Worm (Caenorhabditis elegans) whole organism, L1 larva: ENCODE data around the gene let-711.
"Not testable (repeated sequence)": the region's sequence is repeated elsewhere in the genome, so short reads cannot be mapped to it uniquely, and the experiment has no call there.

Source experiments
- ama-1 ChIP-seq: fragments of 150-350 bp; optimal IDR thresholded peaks from 2 replicates; lab custom pipeline; 2014
- blmp-1 ChIP-seq: fragments of 150-350 bp; optimal IDR thresholded peaks from 2 replicates; lab custom pipeline; 2014; ENCODE audit warnings: missing biosample characterization, missing genetic modification characterization
- elt-3 ChIP-seq, 6 experiments: fragments of 150-350 bp in 1 of 6; sonication (generic microtip); optimal IDR thresholded peaks; 2 replicates each; lab custom pipeline; 2017 to 2018; ENCODE audit warnings: missing biosample characterization in 6 of 6, missing genetic modification characterization in 6 of 6, inconsistent platforms in 1 of 6
- nhr-76 ChIP-seq: sonication (generic microtip); optimal IDR thresholded peaks from 2 replicates; lab custom pipeline; 2017; ENCODE audit warnings: missing biosample characterization, missing genetic modification characterization
- skn-1 ChIP-seq: fragments of 150-350 bp; optimal IDR thresholded peaks from 2 replicates; lab custom pipeline; 2014; ENCODE audit warnings: missing biosample characterization, missing genetic modification characterization
- snu-23 ChIP-seq: sonication (generic microtip); optimal IDR thresholded peaks from 2 replicates; lab custom pipeline; 2016; ENCODE audit warnings: missing genetic modification characterization, missing compliant biosample characterization
- sptf-1 ChIP-seq: fragments of 150-350 bp; optimal IDR thresholded peaks from 2 replicates; lab custom pipeline; 2014; ENCODE audit warnings: missing biosample characterization, missing genetic modification characterization
- unc-30 ChIP-seq: sonication (generic microtip); optimal IDR thresholded peaks from 2 replicates; lab custom pipeline; 2017; ENCODE audit warnings: missing biosample characterization, missing genetic modification characterization

DNA sequence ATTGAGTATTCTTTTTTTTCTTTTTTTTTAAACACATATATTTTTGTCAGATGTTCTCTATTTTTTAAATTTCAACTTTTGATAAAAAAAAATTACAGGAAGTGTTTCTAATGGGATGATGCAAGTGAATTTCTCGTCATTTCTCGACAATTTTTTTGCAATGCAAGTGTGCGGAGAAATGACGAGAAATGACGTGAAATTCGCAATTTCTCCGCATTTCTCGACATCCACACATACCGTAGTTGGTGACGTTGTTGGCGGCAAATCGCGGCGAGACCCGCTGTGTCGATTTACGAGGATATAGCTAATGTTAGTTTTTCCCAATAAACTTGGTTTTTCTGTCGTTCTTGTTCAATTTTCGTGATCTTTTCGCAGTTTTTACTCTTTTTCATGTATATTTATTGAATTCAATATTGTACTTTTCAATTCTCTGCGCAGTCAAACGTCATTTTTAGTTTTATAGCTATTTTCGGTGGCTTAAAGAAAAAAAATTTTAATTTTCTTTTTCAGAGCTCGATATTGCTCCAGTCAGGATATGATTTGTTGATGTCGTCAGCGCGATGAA lies 35.6 kb downstream of the let-711 start, which contains the start of gene F31E3.6:
- TF ChIP-seq skn-1; sptf-1 (tag; lab: Kevin White, UChicago); snu-23; nhr-76 (tag; lab: Kevin White, UChicago); ama-1 (lab: Kevin White, UChicago); blmp-1 (tag; lab: Kevin White, UChicago); unc-30 (tag; lab: Kevin White, UChicago); elt-3 (tag; optimal IDR thresholded peaks at IDR 0.05; lab: Kevin White, UChicago): not testable (repeated sequence)
